Fruit fly (Drosophila melanogaster) whole organism, embryonic: ENCODE measurements around the gene Wsck.

Source experiments
- CG10543 ChIP-seq: fragments of 200-800 bp; sonication (Bioruptor generic); optimal IDR thresholded peaks from 3 replicates; lab custom pipeline; 2017; ENCODE audit warnings: missing biosample characterization, mild to moderate bottlenecking, missing genetic modification characterization, moderate library complexity
- CG6791 ChIP-seq: fragments of 200-800 bp; sonication (Bioruptor generic); IDR thresholded peaks from 3 replicates; pipeline ENCODE4 v1.3.6; 2022; ENCODE audit warnings: missing biosample characterization, missing genetic modification characterization; ENCODE audit not compliant: partially characterized antibody
- Tbp ChIP-seq: fragments of >200 bp; optimal IDR thresholded peaks from 2 replicates; lab custom pipeline; 2018; ENCODE audit warnings: missing biosample characterization, missing genetic modification characterization
- so ChIP-seq: fragments of 200-800 bp; sonication (Bioruptor generic); IDR thresholded peaks from 3 replicates; pipeline ENCODE4 v1.3.6; 2022; ENCODE audit warnings: missing biosample characterization, missing genetic modification characterization
- tx ChIP-seq: fragments of 200-800 bp; sonication (Bioruptor generic); optimal IDR thresholded peaks from 2 replicates; lab custom pipeline; 2016; ENCODE audit warnings: missing biosample characterization, missing genetic modification characterization

DNA sequence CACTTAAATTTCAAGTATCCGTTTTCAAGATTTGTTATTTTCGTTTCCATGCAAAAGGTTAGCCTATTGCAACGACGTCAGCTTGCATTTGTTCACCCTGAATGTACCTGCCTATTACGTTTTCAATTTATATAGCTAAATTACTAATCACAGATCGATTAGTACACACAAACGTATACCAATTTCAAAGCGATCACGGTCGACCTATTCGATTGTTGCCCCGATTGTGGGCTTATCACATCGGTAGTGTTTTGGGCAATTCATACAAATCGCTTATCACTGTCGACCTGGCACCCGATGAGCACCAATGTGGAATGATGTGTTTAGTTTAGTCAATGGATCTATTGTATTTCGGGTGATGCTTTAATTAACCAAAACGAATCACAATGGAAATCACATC, 33.0 kb downstream of the Wsck start:
- TF ChIP-seq CG6791 (GFP tag; lab: Robert Waterston, UW) (no peak), CG10543 (GFP tag; lab: Kevin White, UChicago) (no peak), so (GFP tag; lab: Robert Waterston, UW) (no peak), tx (GFP tag; lab: Kevin White, UChicago) (no peak), Tbp (no peak)
